Worm (Caenorhabditis elegans): ENCODE data around the gene ruvb-2.

ruvb-2 gene

DNA sequence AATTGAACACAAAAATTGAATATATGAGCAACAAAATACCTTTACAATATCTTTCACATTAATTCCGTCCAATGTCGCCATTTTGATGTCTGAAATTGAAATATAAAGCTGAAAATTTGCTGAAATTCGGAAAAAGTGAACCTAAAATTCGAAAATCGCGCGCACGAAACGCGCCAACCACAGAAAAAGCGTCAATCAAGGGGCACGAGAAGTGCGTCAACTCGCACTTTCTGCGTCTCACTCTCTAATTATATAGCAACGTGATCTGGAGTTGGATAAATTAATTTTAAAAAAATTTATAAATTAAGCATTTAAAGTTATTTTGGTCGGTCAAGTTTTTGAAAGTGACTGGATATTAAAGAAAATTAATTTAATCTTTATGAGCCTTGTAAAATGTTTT, at the start of gene ruvb-2:
Gene ruvb-2, minus strand, starts transcription at position 89 of the 400 bp plus-strand sequence.
- peak; percentile 92 for TF ChIP-seq snpc-4 (tag; optimal IDR thresholded peaks at IDR 0.05)
- peak; percentile 92 for TF ChIP-seq rnt-1 (tag; optimal IDR thresholded peaks at IDR 0.05)
- peak; percentile 69 for TF ChIP-seq fos-1 (tag; optimal IDR thresholded peaks at IDR 0.05)
- TF ChIP-seq mdl-1 (tag; optimal IDR thresholded peaks at IDR 0.05), result peak in 1 of 2 experiments; percentile 90
- TF ChIP-seq skn-1 (tag; optimal IDR thresholded peaks at IDR 0.05), result peak; percentile 93
- peak; percentile 71 for TF ChIP-seq nhr-77 (tag; optimal IDR thresholded peaks at IDR 0.05)
- TF ChIP-seq dpl-1 (GFP tag; optimal IDR thresholded peaks at IDR 0.05), result peak; percentile 89 to 92 (median 91)
- TF ChIP-seq unc-30 (tag; optimal IDR thresholded peaks at IDR 0.05), result no peak
- no peak for TF ChIP-seq tlp-1 (tag; optimal IDR thresholded peaks at IDR 0.05)
- peak; percentile 94 for TF ChIP-seq nhr-71 (tag; optimal IDR thresholded peaks at IDR 0.05)
- TF ChIP-seq sup-37 (GFP tag; optimal IDR thresholded peaks at IDR 0.05), result peak; percentile 1
- peak; percentile 69 for TF ChIP-seq F16B12.6 (tag; optimal IDR thresholded peaks at IDR 0.05)
- TF ChIP-seq fkh-8 (tag; optimal IDR thresholded peaks at IDR 0.05), result peak; percentile 88
- TF ChIP-seq sptf-1 (tag; optimal IDR thresholded peaks at IDR 0.05), result no peak
- no peak for TF ChIP-seq alr-1 (tag; optimal IDR thresholded peaks at IDR 0.05; ENCODE audit: borderline replicate concordance)
- TF ChIP-seq fkh-10 (GFP tag; optimal IDR thresholded peaks at IDR 0.05), result peak; percentile 37
- peak; percentile 92 for TF ChIP-seq dsc-1 (tag; optimal IDR thresholded peaks at IDR 0.05)
- no peak for TF ChIP-seq pqm-1 (tag; optimal IDR thresholded peaks at IDR 0.05)
- TF ChIP-seq unc-98 (GFP tag; IDR thresholded peaks at IDR 0.05), result no peak
- peak; percentile 48 for TF ChIP-seq nhr-237 (tag; optimal IDR thresholded peaks at IDR 0.05)
- peak; percentile 65; the same call in 1 of the 2 replicates for TF ChIP-seq mab-9 (GFP tag; IDR thresholded peaks at IDR 0.05)
- TF ChIP-seq pax-3 (tag; optimal IDR thresholded peaks at IDR 0.05), result peak; percentile 65
- peak; percentile 37 for TF ChIP-seq mef-2 (tag; optimal IDR thresholded peaks at IDR 0.05)
- peak; percentile 93 for TF ChIP-seq snu-23 (GFP tag; optimal IDR thresholded peaks at IDR 0.05)
- peak; percentile 71 for TF ChIP-seq ztf-4 (tag; optimal IDR thresholded peaks at IDR 0.05)
- peak; percentile 92 for TF ChIP-seq nhr-85 (tag)
- no peak for TF ChIP-seq nhr-76 (tag; optimal IDR thresholded peaks at IDR 0.05)
- peak; percentile 69 for TF ChIP-seq sox-4 (tag; optimal IDR thresholded peaks at IDR 0.05)
- TF ChIP-seq egl-13 (tag; optimal IDR thresholded peaks at IDR 0.05), result peak; percentile 80
- TF ChIP-seq ces-1 (GFP tag; optimal IDR thresholded peaks at IDR 0.05), result no peak
- peak; percentile 61 for TF ChIP-seq lir-3 (tag; optimal IDR thresholded peaks at IDR 0.05; ENCODE audit: poor library complexity)
- TF ChIP-seq fkh-4 (tag; optimal IDR thresholded peaks at IDR 0.05; ENCODE audit: borderline replicate concordance), result peak; percentile 60
- TF ChIP-seq isw-1 (GFP tag; IDR thresholded peaks at IDR 0.05), result peak; percentile 85
- TF ChIP-seq irx-1 (tag; optimal IDR thresholded peaks at IDR 0.05), result peak; percentile 84
- TF ChIP-seq nhr-47 (tag; optimal IDR thresholded peaks at IDR 0.05), result peak; percentile 93
- TF ChIP-seq swsn-7 (tag; optimal IDR thresholded peaks at IDR 0.05), result peak; percentile 90
- peak; percentile 92 for TF ChIP-seq C16A3.4 (tag; optimal IDR thresholded peaks at IDR 0.05)
- TF ChIP-seq unc-62 (GFP tag; optimal IDR thresholded peaks at IDR 0.05), result no peak
- peak; percentile 93 for TF ChIP-seq lin-14 (GFP tag; optimal IDR thresholded peaks at IDR 0.05)
- TF ChIP-seq unc-86 (tag; optimal IDR thresholded peaks at IDR 0.05), result peak; percentile 84
- TF ChIP-seq lin-15B (tag; optimal IDR thresholded peaks at IDR 0.05), result peak; percentile 91
- peak; percentile 77 for TF ChIP-seq jun-1 (tag; optimal IDR thresholded peaks at IDR 0.05)
- TF ChIP-seq Y116A8C.19 (tag; optimal IDR thresholded peaks at IDR 0.05; ENCODE audit: borderline replicate concordance), result no peak
- peak; percentile 54 for TF ChIP-seq ceh-88 (GFP tag; IDR thresholded peaks at IDR 0.05)
- TF ChIP-seq hpl-2 (GFP tag; optimal IDR thresholded peaks at IDR 0.05), result peak; percentile 42
- peak; percentile 55 for TF ChIP-seq C04F5.9 (tag; optimal IDR thresholded peaks at IDR 0.05)
- TF ChIP-seq nhr-90 (tag; optimal IDR thresholded peaks at IDR 0.05; ENCODE audit: poor library complexity), result peak; percentile 89
- peak; percentile 59 for TF ChIP-seq aly-2 (tag; optimal IDR thresholded peaks at IDR 0.05)
- TF ChIP-seq ceh-90 (tag; optimal IDR thresholded peaks at IDR 0.05), result peak; percentile 8
- TF ChIP-seq lsy-2 (tag; optimal IDR thresholded peaks at IDR 0.05), result peak; percentile 92 to 94
- peak; percentile 98 for TF ChIP-seq mep-1 (tag; optimal IDR thresholded peaks at IDR 0.05)
- no peak for TF ChIP-seq egl-27 (tag; optimal IDR thresholded peaks at IDR 0.05)
- peak; percentile 91 to 95 for TF ChIP-seq lin-35 (GFP tag; optimal IDR thresholded peaks at IDR 0.05)
- no peak for TF ChIP-seq nhr-12 (tag; optimal IDR thresholded peaks at IDR 0.05)

Measured in whole organism, L1 larva.